Fruit fly (Drosophila melanogaster): ENCODE measurements around the gene sun.

The sun gene

DNA sequence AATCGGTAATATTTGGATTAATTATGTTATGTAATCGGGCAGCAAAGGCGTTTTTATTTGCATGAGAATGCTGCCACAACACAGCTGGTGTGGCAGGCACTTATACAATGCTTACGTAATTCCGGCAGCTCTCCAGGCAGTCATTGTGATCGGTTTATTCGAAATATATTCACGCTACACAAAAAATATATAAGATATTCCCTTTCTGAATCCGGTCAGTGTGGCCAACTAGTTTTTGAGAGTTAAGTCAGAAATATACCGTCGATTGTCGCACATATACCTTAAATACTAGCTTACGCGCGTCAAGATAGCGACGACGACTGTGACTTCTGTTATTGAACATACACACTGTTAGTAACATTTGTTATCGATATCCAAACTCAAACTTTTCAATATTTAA, at the start of gene sun:
Gene sun (minus strand): TSS at position 238 of the 400 bp plus-strand sequence.
- no peak for TF ChIP-seq noc (tag; optimal IDR thresholded peaks at IDR 0.05)

DNA sequence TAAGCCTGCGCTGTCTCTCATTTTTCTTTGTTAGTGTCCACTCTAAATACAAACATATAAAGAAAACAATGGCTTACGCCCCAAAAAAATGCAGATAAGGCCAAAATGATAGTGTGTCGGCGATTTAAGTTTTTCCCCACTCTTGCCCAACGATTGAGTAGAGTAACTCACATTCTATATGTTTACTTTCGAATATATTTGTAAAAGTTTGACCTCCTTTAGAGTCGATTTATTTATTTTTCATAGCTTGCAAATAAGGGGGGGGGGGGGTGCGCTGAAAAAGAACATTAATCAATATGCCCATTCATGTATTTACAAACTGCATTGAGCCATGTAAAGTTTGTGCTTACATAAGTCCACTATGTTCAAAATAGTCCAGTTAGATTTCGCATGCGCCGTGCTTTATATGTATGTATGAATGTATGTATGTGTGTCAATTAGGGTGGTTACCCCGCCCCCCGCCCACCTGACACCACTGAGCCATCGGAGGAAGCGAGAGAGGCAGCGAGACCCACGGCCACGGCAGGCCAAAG, 44.7 kb upstream of the sun start:
- no peak for TF ChIP-seq noc (tag; optimal IDR thresholded peaks at IDR 0.05)

DNA sequence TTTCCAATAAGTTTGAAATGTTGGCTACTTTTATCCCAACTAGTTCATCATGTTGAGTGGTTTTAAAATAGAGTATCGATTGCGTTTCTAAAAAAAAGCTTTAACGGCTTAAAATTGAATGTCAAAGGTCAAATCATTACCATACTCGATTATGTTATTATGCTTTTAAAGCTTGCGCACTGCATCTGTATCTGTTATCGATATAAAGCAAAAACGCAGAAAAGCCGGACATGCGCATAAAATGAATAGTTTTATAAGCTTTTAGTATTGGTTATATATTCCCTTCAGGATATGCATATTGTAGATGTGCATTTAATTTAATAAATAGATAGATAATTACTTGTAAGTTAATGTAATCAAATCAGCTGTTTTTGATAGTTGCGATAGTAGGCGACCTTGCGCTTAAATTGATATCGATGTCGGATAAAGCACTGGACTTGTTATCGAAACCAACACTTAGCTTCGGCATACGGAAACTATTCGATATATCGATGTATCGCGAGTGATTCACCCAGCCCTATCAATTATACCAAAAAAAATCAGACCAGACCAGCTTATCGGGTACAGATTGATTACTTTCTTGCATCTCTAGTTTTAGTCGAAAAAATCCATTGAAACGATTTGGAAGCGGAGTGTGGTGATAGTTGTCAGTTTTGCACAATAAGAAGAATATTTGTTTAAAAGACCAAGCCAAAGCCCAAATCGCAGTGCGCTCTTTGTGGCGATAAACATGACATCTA, 42.7 kb upstream of the sun start, which contains the start of gene shi:
Gene shi (plus strand): TSS at position 511 of the 740 bp plus-strand sequence.
- no peak for TF ChIP-seq noc (tag; optimal IDR thresholded peaks at IDR 0.05)

DNA sequence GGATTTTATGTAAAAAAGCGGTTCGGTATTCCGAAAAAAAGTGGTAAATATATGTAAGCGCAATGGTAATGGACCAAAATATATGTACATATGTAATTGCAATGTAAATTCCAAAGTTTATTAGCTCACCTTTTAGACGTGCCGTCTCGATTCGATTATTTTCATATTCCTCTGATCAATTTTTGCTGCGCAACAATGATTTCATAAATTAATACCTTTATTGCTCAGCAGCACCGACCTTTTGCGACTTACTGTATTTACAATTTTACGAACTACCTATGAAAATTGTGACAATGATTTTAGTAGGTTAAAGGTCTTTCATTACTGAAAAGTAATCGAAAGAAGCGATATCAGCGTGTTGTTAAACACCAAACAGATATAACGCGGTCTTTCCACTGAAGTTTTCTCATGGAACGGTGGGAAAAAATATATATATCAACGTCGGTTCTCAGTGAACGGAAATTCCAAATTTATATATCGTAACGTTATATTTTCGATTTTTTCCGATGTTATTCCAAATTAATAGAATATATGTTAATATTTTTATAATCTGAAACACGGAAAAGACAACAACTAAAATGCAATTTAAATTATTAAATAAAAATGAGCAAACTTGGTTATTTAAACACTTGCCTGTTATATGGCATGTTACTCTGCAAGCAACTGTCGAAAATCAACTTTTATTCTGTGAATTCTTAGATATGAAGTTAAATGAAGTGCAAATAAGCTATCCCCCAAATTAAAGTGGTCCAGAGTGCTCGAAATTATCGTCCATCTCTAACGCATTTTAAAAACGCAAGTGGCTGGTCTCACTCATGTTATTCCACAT, 40.9 kb upstream of the sun start, which contains the start of the genes MSBP and CG15916:
Gene MSBP (minus strand): TSS at position 330 of the 829 bp plus-strand sequence.
Gene CG15916 (plus strand): TSS at position 810 of the 829 bp plus-strand sequence.
- TF ChIP-seq noc (tag; optimal IDR thresholded peaks at IDR 0.05) = no peak

dm6 chrX:15888763-15889162, 39.7 kb upstream of the sun start:
- no peak for TF ChIP-seq noc (tag; optimal IDR thresholded peaks at IDR 0.05)

DNA sequence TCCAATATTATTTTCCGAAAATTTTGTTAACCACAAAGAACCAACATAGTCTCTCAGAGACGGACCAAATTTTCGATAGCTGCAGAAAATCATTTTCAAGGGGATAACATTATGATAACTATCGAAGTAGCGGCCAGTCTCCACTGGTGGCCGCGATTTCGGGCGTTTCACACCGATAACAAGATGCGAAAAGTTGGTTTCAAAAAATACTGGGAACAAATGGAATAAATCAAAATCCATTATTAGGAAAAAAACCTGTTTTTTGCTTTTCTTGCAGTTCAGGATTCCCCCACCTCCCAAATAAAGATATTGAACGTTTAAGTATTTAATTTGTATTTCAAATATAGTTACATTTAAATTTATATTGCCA, 38.2 kb upstream of the sun start, which contains the start of gene tay:
Gene tay (minus strand): TSS at position 65 of the 370 bp plus-strand sequence.
- no peak for TF ChIP-seq noc (tag; optimal IDR thresholded peaks at IDR 0.05)

DNA sequence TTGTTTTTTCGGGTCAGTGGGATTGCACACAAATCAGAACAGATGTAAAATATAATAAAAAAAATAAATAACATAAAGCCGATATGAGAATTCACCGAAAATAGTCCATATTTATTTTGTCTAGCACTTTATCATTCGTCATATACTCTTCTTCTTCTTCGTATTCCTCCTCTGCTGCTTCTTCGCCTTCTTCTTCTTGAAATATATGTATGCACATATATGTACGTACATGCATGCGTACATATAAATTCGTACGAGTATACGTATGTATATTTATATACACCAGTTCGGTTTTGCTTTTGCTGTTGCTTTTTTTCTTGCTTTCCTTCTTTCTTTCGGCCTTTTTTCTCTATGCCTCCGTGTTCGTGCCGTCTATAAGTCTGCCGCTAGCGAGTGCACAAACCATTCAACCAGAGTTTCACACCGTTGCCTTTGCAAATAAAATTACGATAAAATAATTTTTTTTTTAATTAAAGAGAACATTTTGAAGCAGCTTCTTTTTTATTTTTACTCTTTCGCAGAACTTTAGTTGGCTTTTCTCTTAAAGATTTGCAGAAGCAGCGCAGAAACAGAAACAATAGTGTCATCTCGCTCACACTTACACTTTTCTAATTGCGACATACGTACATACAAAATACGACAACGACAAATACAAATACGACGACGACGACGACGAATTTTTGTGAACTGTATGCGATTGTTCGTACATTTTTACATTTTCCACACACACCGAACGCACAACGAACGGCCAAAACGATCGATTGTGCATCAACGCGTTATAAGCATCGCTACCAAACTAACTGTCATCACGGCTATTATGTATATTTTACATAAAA, 37.6 kb upstream of the sun start:
- no peak for TF ChIP-seq noc (tag; optimal IDR thresholded peaks at IDR 0.05)

DNA sequence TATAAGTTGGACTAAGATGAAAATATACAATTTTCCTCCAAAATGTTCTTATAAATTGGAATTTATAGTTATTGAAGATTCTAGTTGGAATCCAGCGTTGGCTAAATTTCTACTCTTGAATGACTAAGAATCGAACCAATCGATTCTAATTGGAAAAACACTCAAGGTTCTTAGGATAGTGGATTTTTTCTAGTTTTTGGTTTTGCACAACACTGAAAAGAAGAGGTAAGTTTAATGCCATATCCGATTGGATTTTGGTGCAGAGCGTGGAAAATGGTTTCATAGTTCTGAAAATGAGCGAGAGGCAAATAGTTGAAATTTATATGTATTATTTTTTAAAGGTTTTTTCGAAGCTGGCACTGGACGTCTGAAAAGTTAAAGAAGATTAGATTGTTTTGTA, 26.5 kb upstream of the sun start:
- TF ChIP-seq noc (tag; optimal IDR thresholded peaks at IDR 0.05) = no peak

- no peak for TF ChIP-seq noc (tag; optimal IDR thresholded peaks at IDR 0.05)
Observed at dm6 chrX:15874437-15874836, 25.4 kb upstream of the sun start.

- no peak for TF ChIP-seq noc (tag; optimal IDR thresholded peaks at IDR 0.05)
Observed at dm6 chrX:15870777-15871757, 22.0 kb upstream of the sun start.

- TF ChIP-seq noc (tag; optimal IDR thresholded peaks at IDR 0.05) = no peak
Observed at dm6 chrX:15869843-15870242, 20.8 kb upstream of the sun start, which contains the start of gene CG16952. Gene CG16952, plus strand, starts transcription at chrX:15870183.

- TF ChIP-seq noc (tag; optimal IDR thresholded peaks at IDR 0.05) = no peak
Observed at dm6 chrX:15868781-15869180, 19.7 kb upstream of the sun start.

dm6 chrX:15867863-15868262, 18.8 kb upstream of the sun start, which contains the start of gene Gapdh2:
Gene Gapdh2, plus strand, starts transcription at chrX:15868145.
- peak; percentile 100 for TF ChIP-seq noc (tag; optimal IDR thresholded peaks at IDR 0.05)

DNA sequence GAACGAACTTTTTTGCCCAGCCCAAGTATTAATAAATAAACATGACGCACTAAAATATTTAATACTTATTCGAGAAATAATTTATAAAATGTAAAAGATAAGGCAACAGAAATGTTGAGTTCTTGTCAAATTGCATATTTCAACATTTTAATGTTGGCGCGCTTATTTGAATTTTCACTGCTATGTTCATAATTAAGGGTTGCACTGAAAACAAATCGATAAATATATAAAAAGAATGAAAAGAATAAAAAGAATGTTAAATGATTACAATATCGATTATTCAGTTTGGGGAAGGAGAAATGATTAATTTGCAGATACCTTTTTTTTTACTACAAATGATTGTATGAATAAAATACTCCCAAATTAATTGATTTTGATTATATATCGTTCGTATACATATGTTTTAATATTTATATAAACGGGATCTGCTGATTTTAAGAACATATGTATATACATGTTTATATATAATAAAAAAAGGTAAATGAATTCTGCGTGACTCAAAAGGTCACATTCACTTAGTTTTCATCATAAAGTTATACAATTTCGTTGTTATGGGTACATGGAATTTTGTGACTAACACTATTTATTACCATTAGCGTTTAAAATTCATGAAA, 17.8 kb upstream of the sun start:
- no peak for TF ChIP-seq noc (tag; optimal IDR thresholded peaks at IDR 0.05)

Measured in whole organism, larva.